Fruit fly (Drosophila melanogaster) Kc167 (cell line): Measurements from ENCODE around the gene Mettl5.

Experiments
- Myc ChIP-seq: fragments of >200 bp; optimal IDR thresholded peaks from 2 replicates; lab custom pipeline; 2017; ENCODE audit warnings: missing external identifiers
- insv ChIP-seq: fragments of >200 bp; optimal IDR thresholded peaks from 3 replicates; lab custom pipeline; 2018; ENCODE audit warnings: missing external identifiers
- psq ChIP-seq: fragments of >200 bp; optimal IDR thresholded peaks from 2 replicates; lab custom pipeline; 2017; ENCODE audit warnings: missing external identifiers

dm6 chr3L:19231608-19232007 is 32.0 kb upstream of the Mettl5 start:
- no peak for TF ChIP-seq insv (lab: Kevin White, UChicago)
- TF ChIP-seq Myc = no peak
- TF ChIP-seq psq = no peak
